Fruit fly (Drosophila melanogaster): ENCODE results near the gene r-l.

DNA sequence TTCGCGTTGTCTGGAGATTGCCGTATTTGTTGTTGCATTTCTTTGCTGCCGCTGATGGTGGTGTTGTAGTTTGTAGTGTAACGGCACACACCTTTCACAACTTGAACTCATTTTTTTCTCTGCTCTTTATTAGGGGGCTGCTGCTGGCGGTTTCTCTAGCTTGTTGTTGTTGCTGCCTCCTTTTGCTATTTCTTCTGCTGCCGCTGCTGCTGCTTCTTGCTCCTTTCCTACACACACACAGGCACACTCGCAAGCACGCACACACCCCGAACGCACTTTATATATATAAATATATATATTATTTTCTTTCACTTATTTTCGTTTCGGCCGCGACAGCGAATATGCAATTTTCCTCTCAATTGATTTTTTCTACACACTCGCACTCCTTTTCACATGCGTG lies 24.0 kb upstream of the r-l start:
- TF ChIP-seq br (GFP tag; optimal IDR thresholded peaks at IDR 0.05) (no peak), HLH106 (tag; optimal IDR thresholded peaks at IDR 0.05) (no peak)
